Fruit fly (Drosophila melanogaster) whole organism, embryonic: ENCODE results near the gene Wsck.

Experiments used
- CG10543 ChIP-seq: fragments of 200-800 bp; sonication (Bioruptor generic); optimal IDR thresholded peaks from 3 replicates; lab custom pipeline; 2017; ENCODE audit warnings: missing biosample characterization, mild to moderate bottlenecking, missing genetic modification characterization, moderate library complexity
- CG12236 ChIP-seq: fragments of 200-800 bp; sonication (Bioruptor generic); optimal IDR thresholded peaks from 2 replicates; lab custom pipeline; 2016; ENCODE audit warnings: missing biosample characterization, missing genetic modification characterization
- CG13624 ChIP-seq: fragments of 200-800 bp; sonication (Bioruptor generic); optimal IDR thresholded peaks from 2 replicates; lab custom pipeline; 2016; ENCODE audit warnings: missing biosample characterization, missing genetic modification characterization
- CG14441 ChIP-seq: fragments of 200-800 bp; sonication (Bioruptor generic); IDR thresholded peaks from 2 replicates; pipeline ENCODE4 v1.3.6; 2022; ENCODE audit warnings: missing biosample characterization, missing genetic modification characterization
- CG14667 ChIP-seq: fragments of 200-800 bp; sonication (Bioruptor generic); IDR thresholded peaks from 2 replicates; pipeline ENCODE4 v1.3.6; 2022; ENCODE audit warnings: missing biosample characterization, missing genetic modification characterization
- CG14860 ChIP-seq: fragments of 200-800 bp; sonication (Bioruptor generic); IDR thresholded peaks from 3 replicates; pipeline ENCODE4 v1.3.6; 2022; ENCODE audit warnings: missing biosample characterization, missing genetic modification characterization; ENCODE audit not compliant: partially characterized antibody
- CG15269 ChIP-seq: fragments of 200-800 bp; sonication (Bioruptor generic); optimal IDR thresholded peaks from 2 replicates; lab custom pipeline; 2018; ENCODE audit warnings: missing biosample characterization, mild to moderate bottlenecking, missing genetic modification characterization, moderate library complexity
- CG18476 ChIP-seq: fragments of 200-800 bp; sonication (Bioruptor generic); optimal IDR thresholded peaks from 2 replicates; lab custom pipeline; 2016; ENCODE audit warnings: missing biosample characterization, mild to moderate bottlenecking, missing genetic modification characterization
- CG2678 ChIP-seq: fragments of 200-800 bp; sonication (Bioruptor generic); optimal IDR thresholded peaks from 3 replicates; lab custom pipeline; 2019; ENCODE audit warnings: missing biosample characterization, mild to moderate bottlenecking, missing genetic modification characterization, moderate library complexity
- CG31365 ChIP-seq: fragments of 200-800 bp; sonication (Bioruptor generic); optimal IDR thresholded peaks from 2 replicates; lab custom pipeline; 2018; ENCODE audit warnings: missing biosample characterization, mild to moderate bottlenecking, missing genetic modification characterization
- CG32532 ChIP-seq: fragments of 200-800 bp; sonication (Bioruptor generic); IDR thresholded peaks from 2 replicates; pipeline ENCODE4 v1.3.6; 2022; ENCODE audit warnings: missing biosample characterization, missing genetic modification characterization
- CG32772 ChIP-seq: fragments of 200-800 bp; sonication (Bioruptor generic); IDR thresholded peaks from 2 replicates; pipeline ENCODE4 v1.3.6; 2022; ENCODE audit warnings: missing biosample characterization, missing genetic modification characterization
- CG34224 ChIP-seq: fragments of 200-800 bp; sonication (Bioruptor generic); IDR thresholded peaks from 3 replicates; pipeline ENCODE4 v1.3.6; 2022; ENCODE audit warnings: missing biosample characterization, missing genetic modification characterization; ENCODE audit not compliant: partially characterized antibody
- CG34422 ChIP-seq: fragments of 200-800 bp; sonication (Bioruptor generic); IDR thresholded peaks from 3 replicates; pipeline ENCODE4 v1.3.6; 2022; ENCODE audit warnings: missing biosample characterization, missing genetic modification characterization
- CG3995 ChIP-seq: fragments of 200-800 bp; sonication (Bioruptor generic); optimal IDR thresholded peaks from 3 replicates; lab custom pipeline; 2016; ENCODE audit warnings: missing biosample characterization, missing genetic modification characterization
- CG5953 ChIP-seq: fragments of 200-800 bp; sonication (Bioruptor generic); IDR thresholded peaks from 2 replicates; pipeline ENCODE4 v1.3.6; 2022; ENCODE audit warnings: missing biosample characterization, missing genetic modification characterization
- CG7839 ChIP-seq: fragments of 200-800 bp; sonication (Bioruptor generic); optimal IDR thresholded peaks from 3 replicates; lab custom pipeline; 2018; ENCODE audit warnings: missing biosample characterization, mild to moderate bottlenecking, missing genetic modification characterization, moderate library complexity
- CG9932 ChIP-seq: fragments of 200-800 bp; sonication (Bioruptor generic); IDR thresholded peaks from 2 replicates; pipeline ENCODE4 v1.3.6; 2022; ENCODE audit warnings: missing biosample characterization, missing genetic modification characterization
- Chrac-16 ChIP-seq: fragments of 200-800 bp; sonication (Bioruptor generic); optimal IDR thresholded peaks from 3 replicates; lab custom pipeline; 2016; ENCODE audit warnings: missing biosample characterization, missing genetic modification characterization
- CoRest ChIP-seq: fragments of 200-800 bp; sonication (Bioruptor generic); optimal IDR thresholded peaks from 3 replicates; lab custom pipeline; 2018; ENCODE audit warnings: missing biosample characterization, mild to moderate bottlenecking, missing genetic modification characterization, moderate library complexity
- D19A ChIP-seq: fragments of 200-800 bp; optimal IDR thresholded peaks from 3 replicates; lab custom pipeline; 2019; ENCODE audit warnings: missing biosample characterization, mild to moderate bottlenecking, missing genetic modification characterization, moderate library complexity
- H15 ChIP-seq: fragments of 200-800 bp; sonication (Bioruptor generic); IDR thresholded peaks from 3 replicates; pipeline ENCODE4 v1.3.6; 2022; ENCODE audit warnings: missing biosample characterization, missing genetic modification characterization
- HLHmδ ChIP-seq: fragments of 200-800 bp; sonication (Bioruptor generic); optimal IDR thresholded peaks from 2 replicates; lab custom pipeline; 2018; ENCODE audit warnings: missing biosample characterization, mild to moderate bottlenecking, missing genetic modification characterization, moderate library complexity
- Hsf ChIP-seq: fragments of 200-800 bp; sonication (Bioruptor generic); optimal IDR thresholded peaks from 3 replicates; lab custom pipeline; 2016; ENCODE audit warnings: missing biosample characterization, missing genetic modification characterization
- Nf-YC ChIP-seq: fragments of 200-800 bp; optimal IDR thresholded peaks from 3 replicates; lab custom pipeline; 2019; ENCODE audit warnings: missing biosample characterization, mild to moderate bottlenecking, missing genetic modification characterization, moderate library complexity
- Sry-β ChIP-seq: fragments of 200-800 bp; sonication (Bioruptor generic); optimal IDR thresholded peaks from 2 replicates; lab custom pipeline; 2018; ENCODE audit warnings: missing biosample characterization, mild to moderate bottlenecking, missing genetic modification characterization, moderate library complexity
- Stat92E ChIP-seq, 3 experiments: fragments of >200 bp in 2 of 3; fragments of 200-800 bp in 1 of 3; sonication (Bioruptor generic) in 1 of 3; optimal IDR thresholded peaks; 2 replicates each; lab custom pipeline; 2017 to 2019; ENCODE audit warnings: missing biosample characterization in 3 of 3, missing genetic modification characterization in 3 of 3, mild to moderate bottlenecking in 1 of 3, moderate library complexity in 1 of 3
- Trl ChIP-seq, 3 experiments: fragments of >200 bp in 2 of 3; fragments of 200-800 bp in 1 of 3; sonication (Bioruptor generic) in 1 of 3; optimal IDR thresholded peaks; 2 replicates in 1 of 3; 3 replicates in 2 of 3; lab custom pipeline; 2016 to 2017; ENCODE audit warnings: missing biosample characterization in 1 of 3, missing genetic modification characterization in 1 of 3
- abd-A ChIP-seq: fragments of 200-800 bp; sonication (Bioruptor generic); optimal IDR thresholded peaks from 3 replicates; lab custom pipeline; 2019; ENCODE audit warnings: missing biosample characterization, mild to moderate bottlenecking, missing genetic modification characterization, moderate library complexity
- chinmo ChIP-seq: fragments of 200-800 bp; sonication (Bioruptor generic); IDR thresholded peaks from 4 replicates; pipeline ENCODE4 v1.3.6; 2022; ENCODE audit warnings: missing biosample characterization, missing genetic modification characterization; ENCODE audit not compliant: partially characterized antibody
- ci ChIP-seq: fragments of 200-800 bp; sonication (Bioruptor generic); IDR thresholded peaks from 3 replicates; pipeline ENCODE4 v1.3.6; 2022; ENCODE audit warnings: missing biosample characterization, missing genetic modification characterization
- corto ChIP-seq: fragments of 200-800 bp; sonication (Bioruptor generic); optimal IDR thresholded peaks from 2 replicates; lab custom pipeline; 2016; ENCODE audit warnings: missing biosample characterization, mild to moderate bottlenecking, missing genetic modification characterization, moderate library complexity
- croc ChIP-seq: fragments of 200-800 bp; sonication (Bioruptor generic); conservative IDR thresholded peaks from 3 replicates; pipeline ENCODE4 v1.3.6; 2022; ENCODE audit warnings: missing biosample characterization, missing genetic modification characterization
- disco-r ChIP-seq: fragments of 200-800 bp; sonication (Bioruptor generic); optimal IDR thresholded peaks from 2 replicates; lab custom pipeline; 2016; ENCODE audit warnings: missing biosample characterization, missing genetic modification characterization
- dpn ChIP-seq, 2 experiments: fragments of 200-800 bp; sonication (Bioruptor generic); optimal IDR thresholded peaks; 3 replicates each; lab custom pipeline; 2016; ENCODE audit warnings: missing biosample characterization in 2 of 2, missing genetic modification characterization in 2 of 2
- dysf ChIP-seq: fragments of 200-800 bp; sonication (Bioruptor generic); IDR thresholded peaks from 3 replicates; pipeline ENCODE4 v1.3.6; 2022; ENCODE audit warnings: missing biosample characterization, missing genetic modification characterization
- ems ChIP-seq: fragments of 200-800 bp; sonication (Bioruptor generic); optimal IDR thresholded peaks from 3 replicates; lab custom pipeline; 2016; ENCODE audit warnings: missing biosample characterization, missing genetic modification characterization
- h ChIP-seq: fragments of >200 bp; optimal IDR thresholded peaks from 2 replicates; lab custom pipeline; 2017
- her ChIP-seq: fragments of 200-800 bp; sonication (Bioruptor generic); optimal IDR thresholded peaks from 2 replicates; lab custom pipeline; 2016; ENCODE audit warnings: missing biosample characterization, missing genetic modification characterization
- lmd ChIP-seq: fragments of 200-800 bp; sonication (Bioruptor generic); IDR thresholded peaks from 2 replicates; pipeline ENCODE4 v1.3.6; 2022; ENCODE audit warnings: missing biosample characterization, missing genetic modification characterization
- onecut ChIP-seq: fragments of 200-800 bp; sonication (Bioruptor generic); IDR thresholded peaks from 2 replicates; pipeline ENCODE4 v1.3.6; 2022; ENCODE audit warnings: missing biosample characterization, missing genetic modification characterization
- sisA ChIP-seq: fragments of 200-800 bp; sonication (Bioruptor generic); IDR thresholded peaks from 2 replicates; pipeline ENCODE4 v1.3.6; 2022; ENCODE audit warnings: missing biosample characterization, missing genetic modification characterization
- sug ChIP-seq: fragments of 200-800 bp; optimal IDR thresholded peaks from 2 replicates; lab custom pipeline; 2019; ENCODE audit warnings: missing biosample characterization, mild to moderate bottlenecking, missing genetic modification characterization, moderate library complexity
- trem ChIP-seq: fragments of 200-800 bp; optimal IDR thresholded peaks from 3 replicates; lab custom pipeline; 2019; ENCODE audit warnings: missing biosample characterization, mild to moderate bottlenecking, missing genetic modification characterization, moderate library complexity

Wsck gene

dm6 chr3R:24629877-24630808, at the start of gene Wsck (continued):
- TF ChIP-seq croc (GFP tag; lab: Robert Waterston, UW) (no peak), her (GFP tag; lab: Kevin White, UChicago) (peak; percentile 33), disco-r (no peak), sisA (GFP tag; lab: Robert Waterston, UW) (no peak), corto (no peak), trem (no peak), H15 (GFP tag; lab: Robert Waterston, UW) (no peak), CG14860 (GFP tag; lab: Robert Waterston, UW) (no peak), CG14441 (GFP tag; lab: Robert Waterston, UW) (no peak), Stat92E (GFP tag; optimal IDR thresholded peaks at IDR 0.05; lab: Kevin White, UChicago) (peak in 1 of 3 experiments; percentile 65), CG14667 (no peak), CG32772 (GFP tag; lab: Robert Waterston, UW) (no peak), CG18476 (GFP tag; lab: Kevin White, UChicago) (no peak), CG34422 (peak; percentile 73; the same call in 2 of the 3 replicates)

- TF ChIP-seq Hsf (no peak), onecut (GFP tag; lab: Robert Waterston, UW) (peak; percentile 84), abd-A (tag; lab: Kevin White, UChicago) (peak; percentile 50), chinmo (GFP tag; lab: Robert Waterston, UW) (0 out of 4 replicates have a peak, but pooled peaks have one; percentile 6)
- TF ChIP-seq, all 482 proteins: peak for 3
Observed at dm6 chr3R:24671662-24672061, 41.8 kb upstream of the Wsck start.

- TF ChIP-seq CG5953 (GFP tag; lab: Robert Waterston, UW) (no peak), CG15269 (peak; percentile 12), CG2678 (tag; lab: Kevin White, UChicago) (peak; percentile 60), dysf (GFP tag; lab: Robert Waterston, UW) (peak; percentile 30; the same call in 1 of the 3 replicates), Sry-β (GFP tag; lab: Kevin White, UChicago) (no peak), Chrac-16 (GFP tag; lab: Kevin White, UChicago) (no peak), CG7839 (tag; lab: Kevin White, UChicago) (peak; percentile 32), CG32532 (GFP tag; lab: Robert Waterston, UW) (peak; percentile 32; the same call in 1 of the 2 replicates), lmd (GFP tag; lab: Robert Waterston, UW) (peak; percentile 31; the same call in 1 of the 2 replicates), CG12236 (GFP tag; lab: Kevin White, UChicago) (no peak), CG31365 (tag; lab: Kevin White, UChicago) (no peak), CG3995 (GFP tag; lab: Kevin White, UChicago) (no peak), HLHmδ (no peak), Trl (optimal IDR thresholded peaks at IDR 0.05; lab: Kevin White, UChicago) (peak; percentile 31 to 57), Trl (GFP tag; optimal IDR thresholded peaks at IDR 0.05; lab: Kevin White, UChicago) (no peak), CG34224 (GFP tag; lab: Robert Waterston, UW) (peak; percentile 14; the same call in 1 of the 3 replicates), CG10543 (peak; percentile 10), CG9932 (peak; percentile 41), sug (tag; lab: Kevin White, UChicago) (peak; percentile 14), CG13624 (GFP tag; lab: Kevin White, UChicago) (no peak), CoRest (peak; percentile 24), dpn (GFP tag; optimal IDR thresholded peaks at IDR 0.05; lab: Kevin White, UChicago) (peak in 1 of 2 experiments; percentile 17), h (lab: Kevin White, UChicago) (no peak), Nf-YC (tag; lab: Kevin White, UChicago) (peak; percentile 35), chinmo (GFP tag; lab: Robert Waterston, UW) (0 out of 4 replicates have a peak, but pooled peaks have one; percentile 29), ci (0 out of 3 replicates have a peak, but pooled peaks have one; percentile 33), ems (no peak), D19A (tag; lab: Kevin White, UChicago) (peak; percentile 22)
Observed at dm6 chr3R:24667538-24668207, 37.8 kb upstream of the Wsck start.
